Worm (Caenorhabditis elegans): ENCODE data around the gene C07C7.1.

C07C7.1 gene

ce11 chrIV:9184547-9184946 is at the start of gene C07C7.1:
Gene C07C7.1 (plus strand): TSS chrIV:9184847.
- TF ChIP-seq lir-1 (GFP tag; conservative IDR thresholded peaks at IDR 0.05) (no peak), Y56A3A.18 (GFP tag; IDR thresholded peaks at IDR 0.05) (no peak), dox-1 (GFP tag; IDR thresholded peaks at IDR 0.05) (no peak), egl-44 (GFP tag; IDR thresholded peaks at IDR 0.05) (no peak), nhr-179 (tag; optimal IDR thresholded peaks at IDR 0.05) (no peak), B0261.1 (tag; optimal IDR thresholded peaks at IDR 0.05) (no peak), athp-1 (tag; optimal IDR thresholded peaks at IDR 0.05) (no peak), tbx-9 (tag; optimal IDR thresholded peaks at IDR 0.05; ENCODE audit: borderline replicate concordance) (no peak), F23B12.7 (tag; optimal IDR thresholded peaks at IDR 0.05; ENCODE audit: insufficient read depth) (no peak), ztf-25 (GFP tag; IDR thresholded peaks at IDR 0.05) (no peak), pha-4 (tag; optimal IDR thresholded peaks at IDR 0.05) (no peak), ztf-22 (GFP tag; optimal IDR thresholded peaks at IDR 0.05) (no peak), F33H1.4 (GFP tag; IDR thresholded peaks at IDR 0.05) (no peak), nfyb-1 (GFP tag; IDR thresholded peaks at IDR 0.05) (no peak), ekl-4 (GFP tag; IDR thresholded peaks at IDR 0.05) (no peak), rcor-1 (GFP tag; IDR thresholded peaks at IDR 0.05) (no peak), ccch-3 (GFP tag; optimal IDR thresholded peaks at IDR 0.05) (no peak), F52B5.7 (tag; optimal IDR thresholded peaks at IDR 0.05) (no peak)

DNA sequence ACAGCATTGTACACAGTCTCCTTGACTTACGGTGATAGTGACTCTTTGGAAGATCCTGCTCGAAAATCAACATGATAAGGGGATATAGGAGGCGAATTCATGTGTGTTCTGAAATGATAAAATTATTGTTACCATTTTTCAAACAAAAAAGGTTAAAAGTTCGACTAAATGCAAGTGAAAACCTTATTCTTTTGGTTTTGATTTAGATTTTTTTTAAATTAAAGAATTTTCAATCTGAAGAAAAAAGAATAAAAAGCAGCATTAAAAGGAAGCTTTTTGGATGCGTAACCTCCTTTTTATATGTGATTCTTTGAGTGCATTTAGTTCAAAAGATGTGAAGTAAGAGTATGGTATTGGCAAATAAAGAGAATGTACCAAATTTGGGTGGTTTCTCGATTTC is 49.3 kb upstream of the C07C7.1 start, which contains the start of gene delm-1:
Gene delm-1 (minus strand): TSS at position 101 of the 400 bp plus-strand sequence.
- TF ChIP-seq lsl-1 (GFP tag; optimal IDR thresholded peaks at IDR 0.05) (no peak), D2030.7 (GFP tag; IDR thresholded peaks at IDR 0.05) (no peak), mel-28 (tag; optimal IDR thresholded peaks at IDR 0.05; ENCODE audit: borderline replicate concordance) (no peak), Y53F4B.3 (GFP tag; IDR thresholded peaks at IDR 0.05) (no peak), dpl-1 (GFP tag; optimal IDR thresholded peaks at IDR 0.05) (no peak), sea-2 (GFP tag; IDR thresholded peaks at IDR 0.05) (no peak), ztf-3 (GFP tag; optimal IDR thresholded peaks at IDR 0.05) (no peak), snpc-3.4 (tag; optimal IDR thresholded peaks at IDR 0.05) (no peak), ztf-6 (GFP tag; IDR thresholded peaks at IDR 0.05) (no peak), lsy-27 (tag; optimal IDR thresholded peaks at IDR 0.05; ENCODE audit: borderline replicate concordance, insufficient read depth) (no peak), nhr-27 (tag; optimal IDR thresholded peaks at IDR 0.05) (no peak), hlh-26 (GFP tag; conservative IDR thresholded peaks at IDR 0.05) (no peak), egl-18 (GFP tag; IDR thresholded peaks at IDR 0.05) (no peak), ceh-27 (GFP tag; optimal IDR thresholded peaks at IDR 0.05) (no peak), snpc-1.1 (tag; optimal IDR thresholded peaks at IDR 0.05; ENCODE audit: insufficient read depth) (no peak), F22D6.2 (tag; optimal IDR thresholded peaks at IDR 0.05) (no peak), tbx-9 (tag; optimal IDR thresholded peaks at IDR 0.05; ENCODE audit: borderline replicate concordance) (no peak), snpc-4 (GFP tag; optimal IDR thresholded peaks at IDR 0.05) (no peak), snpc-4 (tag; optimal IDR thresholded peaks at IDR 0.05) (no peak), ceh-58 (GFP tag; IDR thresholded peaks at IDR 0.05) (no peak)
